Fruit fly (Drosophila melanogaster): ENCODE measurements around the gene CG16953.
A peak's percentile ranks its signal among the peaks of the same experiment; 100 is the strongest.

The CG16953 gene

dm6 chr3R:20579816-20580215 lies 5.8 kb downstream of the CG16953 start, which contains the start of the genes EloB and Srp14:
EloB (minus strand) TSS chr3R:20579850.
Srp14 (plus strand) TSS chr3R:20580115.
- TF ChIP-seq CTCF (optimal IDR thresholded peaks at IDR 0.05): no peak
- no peak for TF ChIP-seq CG8478 (optimal IDR thresholded peaks at IDR 0.05)

DNA sequence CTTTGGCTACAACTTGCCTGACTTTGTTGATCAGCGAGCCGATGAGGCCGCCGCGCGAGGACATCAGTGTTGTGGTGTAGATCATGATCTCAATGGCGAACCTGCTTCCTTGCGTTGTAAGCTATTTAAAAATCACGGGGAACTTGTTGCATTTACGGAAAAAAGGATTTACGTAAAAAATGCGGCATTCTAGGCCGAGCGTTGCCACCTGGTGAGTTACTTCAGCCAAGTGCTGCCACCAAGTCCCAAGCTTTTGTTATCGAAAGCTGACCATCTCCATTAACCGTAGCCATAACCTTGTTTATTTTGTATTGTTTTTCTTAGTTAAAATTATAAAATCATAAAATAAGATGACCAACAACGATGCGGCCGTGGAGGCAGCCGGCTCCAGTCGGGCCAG lies 8.8 kb downstream of the CG16953 start, which contains the start of the genes TFAM and CG5412:
TFAM (minus strand) TSS at position 222 of the 400 bp plus-strand sequence.
CG5412 (plus strand) TSS at position 265 of the 400 bp plus-strand sequence.
- TF ChIP-seq CG8478 (optimal IDR thresholded peaks at IDR 0.05) (no peak), CTCF (optimal IDR thresholded peaks at IDR 0.05) (peak in 1 of 2 experiments; percentile 31)

- no peak for TF ChIP-seq CG8478 (optimal IDR thresholded peaks at IDR 0.05)
- no peak for TF ChIP-seq CTCF (optimal IDR thresholded peaks at IDR 0.05)
Measured at dm6 chr3R:20574535-20574980, 11.1 kb downstream of the CG16953 start.

- TF ChIP-seq CTCF (optimal IDR thresholded peaks at IDR 0.05) (no peak), CG8478 (optimal IDR thresholded peaks at IDR 0.05) (no peak)
Measured at dm6 chr3R:20573326-20573725, 12.3 kb downstream of the CG16953 start.

- TF ChIP-seq CTCF (optimal IDR thresholded peaks at IDR 0.05) (no peak), CG8478 (optimal IDR thresholded peaks at IDR 0.05) (no peak)
Measured at dm6 chr3R:20567507-20568222, 18.0 kb downstream of the CG16953 start.

DNA sequence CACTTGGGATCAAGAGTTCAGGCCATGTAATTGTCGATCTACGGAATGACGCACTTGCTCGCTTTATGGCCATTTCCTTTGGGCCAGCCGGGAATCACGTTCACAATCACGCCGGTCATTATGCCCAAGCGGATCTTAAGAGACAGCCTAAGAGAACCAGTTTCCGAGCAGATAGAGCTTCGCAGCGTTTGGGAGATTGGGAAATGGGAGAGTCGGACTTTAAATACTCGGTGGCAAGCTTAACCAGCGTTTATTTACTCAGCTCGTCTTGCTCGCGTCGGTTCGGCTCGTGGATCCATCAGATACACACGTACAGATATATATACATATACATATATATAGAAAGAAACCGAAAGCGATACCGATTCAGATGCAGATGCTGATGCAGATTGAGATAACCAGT lies 20.1 kb downstream of the CG16953 start:
- TF ChIP-seq CG8478 (optimal IDR thresholded peaks at IDR 0.05) (no peak), CTCF (optimal IDR thresholded peaks at IDR 0.05) (no peak)

DNA sequence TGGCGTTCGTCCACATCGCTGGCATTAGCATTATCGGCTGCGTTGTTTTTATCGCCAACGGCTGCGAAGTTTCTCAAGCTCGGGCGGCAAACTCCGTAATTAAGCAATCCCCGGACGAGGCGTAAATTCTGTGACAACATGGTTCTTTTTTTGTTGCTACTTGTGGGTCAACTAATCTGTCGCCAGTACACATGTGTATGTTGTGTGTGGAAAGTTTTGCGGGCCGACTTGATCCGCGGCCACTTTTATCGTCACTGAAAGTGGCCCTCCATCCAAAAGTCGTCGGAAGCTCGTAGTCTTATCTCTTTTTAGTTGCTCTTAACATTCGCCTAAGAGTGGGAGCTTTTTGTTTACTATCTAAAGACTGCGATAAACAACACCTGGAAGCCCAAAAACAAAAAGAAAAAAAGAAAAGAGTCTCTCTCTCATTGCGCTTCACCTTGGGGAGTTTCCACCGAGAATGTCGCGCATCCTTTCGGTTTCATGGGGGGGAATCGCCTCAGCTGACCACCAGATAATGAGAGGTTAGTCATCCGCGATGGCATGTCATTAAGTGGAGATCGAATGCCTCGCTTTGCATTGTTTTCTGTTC lies 21.7 kb downstream of the CG16953 start, which contains the start of gene CG10877:
CG10877 (minus strand) TSS at position 238 of the 592 bp plus-strand sequence.
- TF ChIP-seq CG8478 (optimal IDR thresholded peaks at IDR 0.05): no peak
- TF ChIP-seq CTCF (optimal IDR thresholded peaks at IDR 0.05): no peak

DNA sequence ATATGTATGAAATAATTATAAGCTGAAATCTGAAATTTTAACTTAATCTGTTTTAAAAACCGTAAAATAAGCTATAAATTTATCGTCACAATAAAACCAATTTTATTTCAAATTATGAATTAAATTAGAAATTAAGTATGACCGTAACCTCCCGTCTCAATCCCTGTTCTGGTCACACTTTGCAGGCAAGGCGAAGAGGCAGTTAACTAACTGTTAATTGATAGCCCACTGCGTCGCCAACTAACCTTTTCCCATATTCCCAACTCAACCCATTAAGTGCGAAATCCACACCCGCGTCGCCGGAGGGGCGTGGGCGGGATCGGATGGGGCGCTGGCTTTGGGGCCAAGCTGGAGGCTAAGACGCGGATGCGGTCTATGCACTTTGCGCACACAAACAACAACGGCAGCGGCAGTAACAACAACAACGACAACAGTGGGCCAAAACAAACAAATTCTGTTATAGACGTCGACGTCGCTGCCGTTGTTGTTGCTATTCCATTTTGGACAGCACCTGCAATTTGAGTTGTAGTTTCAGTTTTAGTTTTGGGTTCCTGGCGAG lies 24.9 kb downstream of the CG16953 start, which contains the start of gene CG5191:
CG5191 (plus strand) TSS at position 198 of the 559 bp plus-strand sequence.
- TF ChIP-seq CTCF (optimal IDR thresholded peaks at IDR 0.05) (no peak), CG8478 (optimal IDR thresholded peaks at IDR 0.05) (no peak)

DNA sequence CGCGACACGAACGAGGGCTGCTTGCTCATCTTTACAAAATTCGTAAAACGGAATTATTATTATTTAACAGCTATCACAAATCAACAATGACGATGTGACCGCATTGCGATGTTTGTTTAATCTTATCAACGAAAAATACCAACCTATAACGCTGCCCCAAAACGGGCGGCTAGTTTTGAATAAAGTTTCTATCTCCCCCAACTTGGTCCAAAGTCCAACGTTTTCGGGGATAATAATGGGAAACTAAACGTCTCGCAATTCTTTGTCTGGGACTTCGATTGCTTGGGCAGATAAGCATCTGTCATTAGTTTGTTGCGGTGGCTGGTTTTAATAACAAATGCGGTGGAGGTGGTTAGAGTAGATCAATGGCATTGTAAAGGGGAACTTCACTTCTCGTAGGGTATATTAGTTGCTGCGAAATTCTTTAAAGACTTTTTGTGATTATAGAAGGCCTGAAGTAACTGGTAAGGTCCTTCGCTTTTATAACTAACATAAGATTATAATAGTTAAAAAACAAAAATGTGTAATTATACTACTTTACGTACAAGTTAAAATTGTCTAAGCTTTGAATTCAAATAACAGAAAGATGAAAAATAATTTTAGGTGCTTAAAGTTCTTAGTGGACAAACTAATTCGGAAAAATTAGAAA lies 25.5 kb downstream of the CG16953 start, which contains the start of gene CG15922:
CG15922 (minus strand) TSS at position 262 of the 649 bp plus-strand sequence.
- no peak for TF ChIP-seq CG8478 (optimal IDR thresholded peaks at IDR 0.05)
- TF ChIP-seq CTCF (optimal IDR thresholded peaks at IDR 0.05): no peak

DNA sequence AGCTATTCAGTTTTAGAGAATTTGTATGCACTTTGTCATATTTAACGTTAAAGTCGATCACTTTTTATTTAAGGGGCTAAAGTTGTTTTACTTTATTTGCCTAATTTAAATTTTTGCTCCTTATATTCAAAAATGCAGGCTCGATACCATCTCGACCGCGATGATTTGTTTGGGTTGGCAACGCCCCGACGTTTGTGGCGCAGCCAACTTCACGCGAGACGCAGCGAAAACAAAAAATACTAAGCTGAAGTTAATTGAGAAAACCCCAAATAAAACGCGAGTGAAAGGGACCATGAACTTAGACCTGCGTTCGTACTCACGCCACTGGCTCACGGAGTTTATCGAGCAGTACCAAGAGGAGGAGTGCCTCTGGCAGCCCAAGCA lies 27.5 kb downstream of the CG16953 start:
- TF ChIP-seq CG8478 (optimal IDR thresholded peaks at IDR 0.05): no peak
- no peak for TF ChIP-seq CTCF (optimal IDR thresholded peaks at IDR 0.05)

dm6 chr3R:20557415-20558105 lies 28.1 kb downstream of the CG16953 start, which contains the start of the genes DPCoAC and CG5180:
DPCoAC (minus strand) TSS chr3R:20557667.
CG5180 (plus strand) TSS chr3R:20557930.
- TF ChIP-seq CG8478 (optimal IDR thresholded peaks at IDR 0.05): no peak
- TF ChIP-seq CTCF (optimal IDR thresholded peaks at IDR 0.05): peak; percentile 58 to 66

- no peak for TF ChIP-seq CG8478 (optimal IDR thresholded peaks at IDR 0.05)
- no peak for TF ChIP-seq CTCF (optimal IDR thresholded peaks at IDR 0.05)
Measured at dm6 chr3R:20557114-20557414, 28.6 kb downstream of the CG16953 start.

DNA sequence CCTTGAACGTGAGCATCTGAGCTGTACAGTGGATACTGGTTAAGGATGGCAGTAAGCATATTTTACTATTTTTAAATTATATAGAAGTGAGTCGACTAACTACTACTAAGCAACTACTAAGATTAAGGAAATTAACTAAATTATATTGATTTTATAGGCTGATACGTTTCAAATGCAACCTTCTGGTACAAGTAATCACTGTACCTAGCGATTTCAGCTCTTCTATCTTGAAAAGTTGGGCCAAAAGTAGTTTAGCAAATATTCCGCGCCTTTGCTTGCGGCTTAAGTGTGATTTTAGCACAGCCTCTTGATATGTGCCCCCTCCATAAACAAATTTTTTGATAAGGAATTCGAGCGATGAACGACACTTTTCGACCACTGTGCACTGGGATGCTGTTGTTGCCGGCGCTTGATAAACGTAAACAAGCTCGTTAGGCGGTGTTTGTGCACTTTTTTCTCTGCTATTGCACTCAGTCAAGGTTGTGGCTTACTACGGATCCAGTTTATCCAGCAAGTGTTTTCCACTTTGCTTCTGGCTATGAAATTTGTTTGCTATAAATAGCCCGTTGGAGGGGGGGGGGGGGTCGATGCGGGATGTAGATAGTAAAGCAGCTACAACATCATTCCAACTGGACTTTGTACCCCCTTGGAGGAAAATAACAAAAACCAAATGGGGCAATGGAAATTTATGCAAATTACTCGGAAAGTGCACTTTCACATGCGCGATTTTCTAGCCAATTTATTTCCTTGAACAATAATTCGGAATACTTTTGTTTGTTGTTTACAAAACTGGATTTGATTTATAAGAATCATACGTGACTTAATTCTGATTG lies 29.1 kb downstream of the CG16953 start:
- TF ChIP-seq CTCF (optimal IDR thresholded peaks at IDR 0.05) (no peak), CG8478 (optimal IDR thresholded peaks at IDR 0.05) (no peak)
